Worm (Caenorhabditis elegans) whole organism, L4 larva: ENCODE results near the gene sri-30.

ENCODE experiments used
- dmd-8 ChIP-seq: fragments of 200-800 bp; sonication (Bioruptor generic); IDR thresholded peaks from 2 replicates; pipeline ENCODE4 v1.3.6; 2022; ENCODE audit warnings: missing genetic modification characterization, missing compliant biosample characterization
- tra-1 ChIP-seq: fragments of 200-800 bp; sonication (Bioruptor generic); IDR thresholded peaks from 2 replicates; pipeline ENCODE4 v1.3.6; 2022; ENCODE audit warnings: missing genetic modification reagents, missing genetic modification characterization, missing compliant biosample characterization
- unc-62 ChIP-seq, 3 experiments: fragments of 150-350 bp in 1 of 3; sonication (generic microtip); optimal IDR thresholded peaks in 2 of 3; peaks in 1 of 3; 1 replicate in 1 of 3; 2 replicates in 2 of 3; lab custom pipeline; 2014 to 2017; ENCODE audit warnings: missing biosample characterization in 3 of 3, missing genetic modification characterization in 3 of 3, missing genetic modification reagents in 3 of 3, missing genotype in 1 of 3

DNA sequence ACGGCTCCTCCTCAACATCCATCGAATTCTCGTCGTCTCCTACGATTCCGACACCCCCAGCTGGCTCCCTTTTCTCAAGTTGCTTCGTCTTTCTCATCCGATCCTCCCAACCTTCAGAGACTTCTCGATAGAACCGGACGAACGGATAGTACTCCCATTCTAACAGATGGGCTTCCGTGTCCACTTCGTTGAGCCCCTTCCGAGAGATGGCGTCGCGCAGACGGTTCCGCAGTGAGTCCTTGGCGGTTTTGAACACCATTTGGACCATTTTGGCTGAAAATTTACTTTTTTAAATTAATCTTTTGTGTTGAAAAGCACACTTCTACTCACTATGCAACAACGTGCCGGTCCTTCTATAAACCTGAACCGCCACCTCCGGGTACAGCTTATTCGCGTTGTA, 7.7 kb downstream of the sri-30 start:
- TF ChIP-seq unc-62 (GFP tag; optimal IDR thresholded peaks at IDR 0.05 in 1 of 2; lab: Kevin White, UChicago) (no peak), unc-62 (tag; optimal IDR thresholded peaks at IDR 0.05; lab: Kevin White, UChicago) (no peak), dmd-8 (GFP tag; lab: Robert Waterston, UW) (no peak), tra-1 (GFP tag; lab: Robert Waterston, UW) (no peak)
